Worm (Caenorhabditis elegans): Measurements from ENCODE around the gene spd-3.

spd-3 gene

DNA sequence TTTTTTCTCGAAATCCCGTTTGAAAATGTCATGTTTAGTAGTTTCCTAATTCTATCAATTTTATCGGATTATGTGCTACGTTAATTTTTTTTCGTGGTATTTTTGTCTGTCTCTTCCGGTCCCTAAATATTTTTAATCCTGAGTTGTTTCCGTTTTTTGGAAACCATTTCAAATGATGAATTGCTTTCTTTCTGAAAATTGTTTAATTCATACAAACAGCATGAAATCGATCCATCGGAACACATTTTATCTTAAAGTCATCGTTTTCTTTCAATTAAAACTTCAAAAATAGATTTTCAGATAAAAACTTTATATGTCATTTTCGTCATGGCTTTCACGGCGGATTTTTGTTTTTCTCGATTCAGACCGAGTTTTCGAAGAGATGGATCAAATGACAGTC lies at the start of gene spd-3:
Gene spd-3 (plus strand): TSS at position 301 of the 400 bp plus-strand sequence.
- TF ChIP-seq nhr-11 (tag; optimal IDR thresholded peaks at IDR 0.05) (no peak), madf-2 (tag; optimal IDR thresholded peaks at IDR 0.05) (no peak), ceh-48 (tag; optimal IDR thresholded peaks at IDR 0.05) (no peak), pros-1 (tag; optimal IDR thresholded peaks at IDR 0.05) (no peak), dmd-4 (tag; optimal IDR thresholded peaks at IDR 0.05; ENCODE audit: borderline replicate concordance) (no peak), sox-4 (tag; optimal IDR thresholded peaks at IDR 0.05) (no peak), ceh-31 (tag; optimal IDR thresholded peaks at IDR 0.05) (no peak), ref-2 (tag; optimal IDR thresholded peaks at IDR 0.05) (no peak)

DNA sequence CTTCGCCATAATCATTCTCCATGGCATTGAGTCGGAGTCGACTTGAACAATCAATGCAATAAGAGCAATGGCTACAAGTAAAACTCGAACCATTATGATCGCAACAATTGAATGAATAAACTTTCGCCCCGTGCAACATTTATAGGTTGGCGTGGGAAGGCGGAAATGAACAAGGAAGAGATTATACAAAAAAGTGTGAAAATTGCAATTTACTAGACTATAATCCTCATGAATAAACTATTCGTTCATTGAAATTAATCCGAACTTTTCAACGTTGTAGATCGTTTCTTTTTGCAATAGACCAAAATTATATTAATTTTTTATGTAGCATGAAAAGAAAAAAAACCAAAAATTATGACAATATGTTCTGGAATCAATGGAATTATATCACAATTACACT lies 22.3 kb upstream of the spd-3 start, which contains the start of gene Y73B6A.3:
Gene Y73B6A.3 (minus strand): TSS at position 101 of the 400 bp plus-strand sequence.
- TF ChIP-seq nfya-1 (tag; optimal IDR thresholded peaks at IDR 0.05) (no peak), ceh-22 (tag; optimal IDR thresholded peaks at IDR 0.05) (no peak), tbx-2 (tag; optimal IDR thresholded peaks at IDR 0.05) (no peak), elt-4 (tag; optimal IDR thresholded peaks at IDR 0.05) (no peak), sox-4 (tag; optimal IDR thresholded peaks at IDR 0.05) (no peak), hlh-30 (tag; optimal IDR thresholded peaks at IDR 0.05; ENCODE audit: insufficient read depth) (no peak), madf-2 (tag; optimal IDR thresholded peaks at IDR 0.05) (no peak), pax-1 (tag; optimal IDR thresholded peaks at IDR 0.05) (no peak), sdc-2 (tag; optimal IDR thresholded peaks at IDR 0.05) (no peak), unc-3 (GFP tag; conservative IDR thresholded peaks at IDR 0.05) (no peak), unc-3 (tag; optimal IDR thresholded peaks at IDR 0.05) (no peak), mec-3 (tag; optimal IDR thresholded peaks at IDR 0.05; ENCODE audit: borderline replicate concordance) (no peak), hlh-13 (GFP tag; optimal IDR thresholded peaks at IDR 0.05) (no peak), unc-86 (tag; optimal IDR thresholded peaks at IDR 0.05) (no peak), zip-5 (tag; optimal IDR thresholded peaks at IDR 0.05) (no peak), ceh-9 (tag; optimal IDR thresholded peaks at IDR 0.05) (no peak), ref-2 (tag; optimal IDR thresholded peaks at IDR 0.05) (no peak), fkh-10 (GFP tag; optimal IDR thresholded peaks at IDR 0.05) (no peak), ceh-6 (GFP tag; optimal IDR thresholded peaks at IDR 0.05) (no peak)

ce11 chrIV:6742159-6742558 lies 20.4 kb upstream of the spd-3 start, which contains the start of gene smg-7:
smg-7 (minus strand) TSS chrIV:6742443.
- no peak for TF ChIP-seq ceh-6 (GFP tag; optimal IDR thresholded peaks at IDR 0.05)
- no peak for TF ChIP-seq ets-4 (tag; optimal IDR thresholded peaks at IDR 0.05)
- no peak for TF ChIP-seq K09A11.1 (tag; optimal IDR thresholded peaks at IDR 0.05; ENCODE audit: insufficient read depth)
- no peak for TF ChIP-seq ztf-16 (tag; optimal IDR thresholded peaks at IDR 0.05)
- TF ChIP-seq ama-1 (optimal IDR thresholded peaks at IDR 0.05): no peak
- TF ChIP-seq nhr-232 (tag; optimal IDR thresholded peaks at IDR 0.05): no peak

ce11 chrIV:6747083-6747482 lies 15.4 kb upstream of the spd-3 start:
- TF ChIP-seq dmd-4 (tag; optimal IDR thresholded peaks at IDR 0.05; ENCODE audit: borderline replicate concordance) (no peak), sdc-2 (tag; optimal IDR thresholded peaks at IDR 0.05) (no peak), fkh-6 (tag; optimal IDR thresholded peaks at IDR 0.05) (no peak), hlh-6 (tag; optimal IDR thresholded peaks at IDR 0.05) (no peak), lin-11 (tag; optimal IDR thresholded peaks at IDR 0.05) (no peak), ceh-31 (tag; optimal IDR thresholded peaks at IDR 0.05) (no peak), nfya-1 (tag; optimal IDR thresholded peaks at IDR 0.05) (no peak), C38D4.7 (GFP tag; optimal IDR thresholded peaks at IDR 0.05) (no peak), unc-3 (GFP tag; conservative IDR thresholded peaks at IDR 0.05) (no peak), unc-3 (tag; optimal IDR thresholded peaks at IDR 0.05) (no peak), pax-1 (tag; optimal IDR thresholded peaks at IDR 0.05) (no peak), dve-1 (tag; optimal IDR thresholded peaks at IDR 0.05) (no peak), ceh-22 (tag; optimal IDR thresholded peaks at IDR 0.05) (no peak), che-1 (tag; optimal IDR thresholded peaks at IDR 0.05) (no peak), rnt-1 (tag; optimal IDR thresholded peaks at IDR 0.05) (no peak)
